Fruit fly (Drosophila melanogaster): ENCODE measurements around the gene CG14316.
A peak's percentile ranks its signal among the peaks of the same experiment; 100 is the strongest.

CG14316 gene

dm6 chr3R:18196991-18197801 lies 45.3 kb downstream of the CG14316 start (continued):
- TF ChIP-seq CG7556 (GFP tag; optimal IDR thresholded peaks at IDR 0.05) (peak; percentile 84), nerfin-1 (tag; optimal IDR thresholded peaks at IDR 0.05) (peak; percentile 25), Asciz (GFP tag; optimal IDR thresholded peaks at IDR 0.05) (peak; percentile 57), tin (GFP tag; optimal IDR thresholded peaks at IDR 0.05) (peak; percentile 52), Hr3 (GFP tag; optimal IDR thresholded peaks at IDR 0.05) (peak; percentile 77), sens (GFP tag) (peak; percentile 93), CG7357 (GFP tag; IDR thresholded peaks at IDR 0.05) (0 out of 3 replicates have a peak, but pooled peaks have one; percentile 14), Hand (GFP tag; optimal IDR thresholded peaks at IDR 0.05) (peak; percentile 8), Camta (GFP tag; optimal IDR thresholded peaks at IDR 0.05) (no peak), CG1529 (GFP tag; optimal IDR thresholded peaks at IDR 0.05) (peak; percentile 38), CG1792 (GFP tag; optimal IDR thresholded peaks at IDR 0.05) (no peak), BtbVII (GFP tag; optimal IDR thresholded peaks at IDR 0.05) (no peak), CG14710 (tag; optimal IDR thresholded peaks at IDR 0.05) (peak; percentile 50), CG30403 (GFP tag; optimal IDR thresholded peaks at IDR 0.05) (peak; percentile 77), Myb (GFP tag; optimal IDR thresholded peaks at IDR 0.05) (peak; percentile 29), odd (GFP tag; optimal IDR thresholded peaks at IDR 0.05) (peak; percentile 74), Deaf1 (tag; optimal IDR thresholded peaks at IDR 0.05) (peak; percentile 58), CG6854 (GFP tag; optimal IDR thresholded peaks at IDR 0.05) (peak; percentile 41), ara (GFP tag; IDR thresholded peaks at IDR 0.05) (no peak), Nf-YA (GFP tag; IDR thresholded peaks at IDR 0.05) (no peak), Sox102F (GFP tag; optimal IDR thresholded peaks at IDR 0.05) (peak; percentile 60), MTF-1 (GFP tag; optimal IDR thresholded peaks at IDR 0.05; ENCODE audit: borderline replicate concordance) (no peak), dpn (GFP tag; optimal IDR thresholded peaks at IDR 0.05) (peak; percentile 25 to 28), lov (optimal IDR thresholded peaks at IDR 0.05) (no peak), lov (GFP tag; IDR thresholded peaks at IDR 0.05) (no peak), abd-A (tag; optimal IDR thresholded peaks at IDR 0.05) (peak; percentile 71), CG10462 (GFP tag; optimal IDR thresholded peaks at IDR 0.05) (peak; percentile 4), CG2875 (GFP tag; optimal IDR thresholded peaks at IDR 0.05) (peak; percentile 13), scrt (GFP tag; optimal IDR thresholded peaks at IDR 0.05) (no peak), PHDP (tag; optimal IDR thresholded peaks at IDR 0.05) (peak; percentile 58), pros (GFP tag; optimal IDR thresholded peaks at IDR 0.05) (peak; percentile 76), Usf (GFP tag; optimal IDR thresholded peaks at IDR 0.05) (peak; percentile 45), CG18599 (GFP tag; optimal IDR thresholded peaks at IDR 0.05) (peak; percentile 71), CG11504 (tag; optimal IDR thresholded peaks at IDR 0.05) (peak; percentile 77), B-H2 (GFP tag; optimal IDR thresholded peaks at IDR 0.05) (peak; percentile 7), kah (GFP tag; optimal IDR thresholded peaks at IDR 0.05) (peak; percentile 25), CG12769 (tag; optimal IDR thresholded peaks at IDR 0.05) (peak; percentile 62), CG34422 (GFP tag; IDR thresholded peaks at IDR 0.05) (no peak), Nf-YB (GFP tag; optimal IDR thresholded peaks at IDR 0.05) (peak; percentile 31), CG30431 (GFP tag; optimal IDR thresholded peaks at IDR 0.05) (peak; percentile 17), CG8478 (optimal IDR thresholded peaks at IDR 0.05) (peak; percentile 29), D19B (GFP tag; optimal IDR thresholded peaks at IDR 0.05) (peak; percentile 37), dmrt99B (tag; optimal IDR thresholded peaks at IDR 0.05) (peak; percentile 74)

Data from whole organism, embryonic.